Fruit fly (Drosophila melanogaster) whole organism, embryonic: Measurements from ENCODE around the gene Alh.
A peak's percentile ranks its signal among the peaks of the same experiment; 100 is the strongest.

Source experiments
- BEAF-32 ChIP-seq: fragments of 200-800 bp; sonication (Bioruptor generic); optimal IDR thresholded peaks from 3 replicates; lab custom pipeline; 2017; ENCODE audit warnings: missing biosample characterization, missing genetic modification characterization, mild to moderate bottlenecking, moderate library complexity, missing genetic modification reagents
- BtbVII ChIP-seq: fragments of 200-800 bp; sonication (Bioruptor generic); optimal IDR thresholded peaks from 3 replicates; lab custom pipeline; 2017; ENCODE audit warnings: missing biosample characterization, mild to moderate bottlenecking, missing genetic modification characterization
- CG11504 ChIP-seq: fragments of 200-800 bp; sonication (Bioruptor generic); optimal IDR thresholded peaks from 3 replicates; lab custom pipeline; 2019; ENCODE audit warnings: missing biosample characterization, mild to moderate bottlenecking, missing genetic modification characterization, moderate library complexity
- CG12391 ChIP-seq: fragments of 200-800 bp; sonication (Bioruptor generic); optimal IDR thresholded peaks from 3 replicates; lab custom pipeline; 2018; ENCODE audit warnings: missing biosample characterization, mild to moderate bottlenecking, missing genetic modification characterization, moderate library complexity
- CG14965 ChIP-seq: fragments of 200-800 bp; sonication (Bioruptor generic); optimal IDR thresholded peaks from 2 replicates; lab custom pipeline; 2016; ENCODE audit warnings: missing biosample characterization, missing genetic modification characterization, borderline replicate concordance
- CG16815 ChIP-seq: fragments of 200-800 bp; sonication (Bioruptor generic); optimal IDR thresholded peaks from 3 replicates; lab custom pipeline; 2017; ENCODE audit warnings: missing biosample characterization, mild to moderate bottlenecking, missing genetic modification characterization
- CG17186 ChIP-seq: fragments of 200-800 bp; sonication (Bioruptor generic); optimal IDR thresholded peaks from 3 replicates; lab custom pipeline; 2017; ENCODE audit warnings: missing biosample characterization, missing genetic modification reagents, missing genetic modification characterization
- CG18599 ChIP-seq: fragments of 200-800 bp; sonication (Bioruptor generic); optimal IDR thresholded peaks from 3 replicates; lab custom pipeline; 2017; ENCODE audit warnings: missing biosample characterization, missing genetic modification characterization, mild to moderate bottlenecking, moderate library complexity, missing genetic modification reagents
- CG2889 ChIP-seq: fragments of 200-800 bp; sonication (Bioruptor generic); IDR thresholded peaks from 3 replicates; pipeline ENCODE4 v1.3.6; 2022; ENCODE audit warnings: missing biosample characterization, missing genetic modification characterization
- CG34376 ChIP-seq: fragments of 200-800 bp; sonication (Bioruptor generic); optimal IDR thresholded peaks from 2 replicates; lab custom pipeline; 2018; ENCODE audit warnings: missing biosample characterization, mild to moderate bottlenecking, missing genetic modification characterization
- CG4707 ChIP-seq: fragments of 200-800 bp; sonication (Bioruptor generic); optimal IDR thresholded peaks from 2 replicates; lab custom pipeline; 2018; ENCODE audit warnings: missing biosample characterization, mild to moderate bottlenecking, missing genetic modification characterization, moderate library complexity
- CG6813 ChIP-seq: fragments of 200-800 bp; sonication (Bioruptor generic); optimal IDR thresholded peaks from 2 replicates; lab custom pipeline; 2017; ENCODE audit warnings: missing biosample characterization, missing genetic modification characterization, mild to moderate bottlenecking, moderate library complexity, missing genetic modification reagents
- CG9817 ChIP-seq: fragments of 200-800 bp; sonication (Bioruptor generic); optimal IDR thresholded peaks from 2 replicates; lab custom pipeline; 2018; ENCODE audit warnings: missing biosample characterization, mild to moderate bottlenecking, missing genetic modification characterization, moderate library complexity
- CrebB ChIP-seq: fragments of 200-800 bp; sonication (Bioruptor generic); optimal IDR thresholded peaks from 3 replicates; lab custom pipeline; 2018; ENCODE audit warnings: missing biosample characterization, mild to moderate bottlenecking, missing genetic modification characterization
- Drgx ChIP-seq: fragments of 200-800 bp; sonication (Bioruptor generic); IDR thresholded peaks from 2 replicates; pipeline ENCODE4 v1.3.6; 2022; ENCODE audit warnings: missing biosample characterization, missing genetic modification characterization
- HLH3B ChIP-seq: fragments of 200-800 bp; sonication (Bioruptor generic); IDR thresholded peaks from 2 replicates; pipeline ENCODE4 v1.3.6; 2022; ENCODE audit warnings: missing biosample characterization, missing genetic modification characterization
- MTF-1 ChIP-seq: fragments of 200-800 bp; sonication (Bioruptor generic); optimal IDR thresholded peaks from 2 replicates; lab custom pipeline; 2018; ENCODE audit warnings: missing biosample characterization, mild to moderate bottlenecking, missing genetic modification characterization, borderline replicate concordance
- NC2β ChIP-seq: fragments of 200-800 bp; sonication (Bioruptor generic); optimal IDR thresholded peaks from 2 replicates; lab custom pipeline; 2016; ENCODE audit warnings: missing biosample characterization, missing genetic modification characterization
- NK7.1 ChIP-seq: fragments of 200-800 bp; sonication (Bioruptor generic); optimal IDR thresholded peaks from 3 replicates; lab custom pipeline; 2016; ENCODE audit warnings: missing biosample characterization, missing genetic modification characterization
- Nf-YA ChIP-seq: fragments of 200-800 bp; sonication (Bioruptor generic); IDR thresholded peaks from 2 replicates; pipeline ENCODE4 v1.3.6; 2022; ENCODE audit warnings: missing biosample characterization, missing genetic modification characterization
- Ravus ChIP-seq: fragments of 200-800 bp; sonication (Bioruptor generic); IDR thresholded peaks from 2 replicates; pipeline ENCODE4 v1.3.6; 2022; ENCODE audit warnings: missing biosample characterization, missing genetic modification characterization
- Sry-β ChIP-seq: fragments of 200-800 bp; sonication (Bioruptor generic); optimal IDR thresholded peaks from 2 replicates; lab custom pipeline; 2018; ENCODE audit warnings: missing biosample characterization, mild to moderate bottlenecking, missing genetic modification characterization, moderate library complexity
- Xrp1 ChIP-seq: fragments of 200-800 bp; sonication (Bioruptor generic); IDR thresholded peaks from 2 replicates; pipeline ENCODE4 v1.3.6; 2022; ENCODE audit warnings: missing biosample characterization, missing genetic modification characterization
- YL-1 ChIP-seq: fragments of 200-800 bp; sonication (Bioruptor generic); optimal IDR thresholded peaks from 3 replicates; lab custom pipeline; 2017; ENCODE audit warnings: missing biosample characterization, mild to moderate bottlenecking, missing genetic modification characterization
- ab ChIP-seq: fragments of 200-800 bp; sonication (Bioruptor generic); optimal IDR thresholded peaks from 2 replicates; lab custom pipeline; 2016; ENCODE audit warnings: missing biosample characterization, missing genetic modification characterization
- ara ChIP-seq: fragments of 200-800 bp; sonication (Bioruptor generic); IDR thresholded peaks from 2 replicates; pipeline ENCODE4 v1.3.6; 2022; ENCODE audit warnings: missing biosample characterization, missing genetic modification characterization
- az2 ChIP-seq: fragments of 200-800 bp; sonication (Bioruptor generic); optimal IDR thresholded peaks from 3 replicates; lab custom pipeline; 2016; ENCODE audit warnings: missing biosample characterization, missing genetic modification characterization
- bab2 ChIP-seq: fragments of 200-800 bp; sonication (Bioruptor generic); optimal IDR thresholded peaks from 2 replicates; lab custom pipeline; 2016; ENCODE audit warnings: missing biosample characterization, missing genetic modification characterization
- bbx ChIP-seq: fragments of 200-800 bp; sonication (Bioruptor generic); IDR thresholded peaks from 2 replicates; pipeline ENCODE4 v1.3.6; 2022; ENCODE audit warnings: missing biosample characterization, missing genetic modification characterization; ENCODE audit not compliant: partially characterized antibody
- bsh ChIP-seq, 2 experiments: fragments of 200-800 bp; sonication (Bioruptor generic); optimal IDR thresholded peaks; 2 replicates each; lab custom pipeline; 2017 to 2018; ENCODE audit warnings: mild to moderate bottlenecking in 2 of 2, missing biosample characterization in 2 of 2, missing genetic modification characterization in 2 of 2, moderate library complexity in 1 of 2
- cas ChIP-seq: fragments of 200-800 bp; sonication (Bioruptor generic); IDR thresholded peaks from 2 replicates; pipeline ENCODE4 v1.3.6; 2022; ENCODE audit warnings: missing biosample characterization, missing genetic modification characterization
- chinmo ChIP-seq: fragments of 200-800 bp; sonication (Bioruptor generic); IDR thresholded peaks from 4 replicates; pipeline ENCODE4 v1.3.6; 2022; ENCODE audit warnings: missing biosample characterization, missing genetic modification characterization; ENCODE audit not compliant: partially characterized antibody
- dimm ChIP-seq: fragments of 200-800 bp; sonication (Bioruptor generic); IDR thresholded peaks from 2 replicates; pipeline ENCODE4 v1.3.6; 2022; ENCODE audit warnings: missing biosample characterization, missing genetic modification characterization
- ems ChIP-seq: fragments of 200-800 bp; sonication (Bioruptor generic); optimal IDR thresholded peaks from 3 replicates; lab custom pipeline; 2016; ENCODE audit warnings: missing biosample characterization, missing genetic modification characterization
- gcm2 ChIP-seq: fragments of 200-800 bp; sonication (Bioruptor generic); optimal IDR thresholded peaks from 2 replicates; lab custom pipeline; 2016; ENCODE audit warnings: missing biosample characterization, missing genetic modification characterization
- her ChIP-seq: fragments of 200-800 bp; sonication (Bioruptor generic); optimal IDR thresholded peaks from 2 replicates; lab custom pipeline; 2016; ENCODE audit warnings: missing biosample characterization, missing genetic modification characterization
- klu ChIP-seq: fragments of 200-800 bp; sonication (Bioruptor generic); IDR thresholded peaks from 2 replicates; pipeline ENCODE4 v1.3.6; 2022; ENCODE audit warnings: missing biosample characterization, missing genetic modification characterization
- onecut ChIP-seq: fragments of 200-800 bp; sonication (Bioruptor generic); IDR thresholded peaks from 2 replicates; pipeline ENCODE4 v1.3.6; 2022; ENCODE audit warnings: missing biosample characterization, missing genetic modification characterization
- pan ChIP-seq, 4 experiments: fragments of >200 bp in 3 of 4; fragments of 200-800 bp in 1 of 4; sonication (Bioruptor generic) in 1 of 4; optimal IDR thresholded peaks in 3 of 4; IDR thresholded peaks in 1 of 4; 2 replicates each; pipeline versions ENCODE4 v1.3.6 to Lab custom; 2017 to 2022; ENCODE audit warnings: missing biosample characterization in 2 of 4, missing genetic modification characterization in 2 of 4, mixed read lengths in 1 of 4
- pho ChIP-seq: fragments of 200-800 bp; sonication (Bioruptor generic); optimal IDR thresholded peaks from 2 replicates; lab custom pipeline; 2016; ENCODE audit warnings: missing biosample characterization, missing genetic modification characterization
- phol ChIP-seq: fragments of 200-800 bp; sonication (Bioruptor generic); optimal IDR thresholded peaks from 3 replicates; lab custom pipeline; 2018; ENCODE audit warnings: missing biosample characterization, mild to moderate bottlenecking, missing genetic modification characterization, moderate library complexity
- repo ChIP-seq: fragments of 200-800 bp; sonication (Bioruptor generic); optimal IDR thresholded peaks from 2 replicates; lab custom pipeline; 2016; ENCODE audit warnings: missing biosample characterization, missing genetic modification characterization
- row ChIP-seq: fragments of 200-800 bp; sonication (Bioruptor generic); IDR thresholded peaks from 3 replicates; pipeline ENCODE4 v1.3.6; 2022; ENCODE audit warnings: missing biosample characterization, missing genetic modification characterization
- sens ChIP-seq: fragments of 200-800 bp; sonication (Bioruptor generic); peaks from one replicate; lab custom pipeline; 2016; ENCODE audit warnings: missing biosample characterization, missing genetic modification characterization
- sob ChIP-seq: fragments of 200-800 bp; sonication (Bioruptor generic); IDR thresholded peaks from 2 replicates; pipeline ENCODE4 v1.3.6; 2022; ENCODE audit warnings: missing biosample characterization, missing genetic modification characterization
- vfl ChIP-seq: fragments of 200-800 bp; sonication (Bioruptor generic); optimal IDR thresholded peaks from 2 replicates; lab custom pipeline; 2016; ENCODE audit warnings: missing biosample characterization, missing genetic modification characterization
- vnd ChIP-seq: fragments of 200-800 bp; sonication (Bioruptor generic); IDR thresholded peaks from 3 replicates; pipeline ENCODE4 v1.3.6; 2022; ENCODE audit warnings: missing biosample characterization, missing genetic modification characterization; ENCODE audit not compliant: partially characterized antibody
- zfh1 ChIP-seq: fragments of 200-800 bp; sonication (Bioruptor generic); IDR thresholded peaks from 3 replicates; pipeline ENCODE4 v1.3.6; 2022; ENCODE audit warnings: missing biosample characterization, missing genetic modification characterization

Gene Alh

DNA sequence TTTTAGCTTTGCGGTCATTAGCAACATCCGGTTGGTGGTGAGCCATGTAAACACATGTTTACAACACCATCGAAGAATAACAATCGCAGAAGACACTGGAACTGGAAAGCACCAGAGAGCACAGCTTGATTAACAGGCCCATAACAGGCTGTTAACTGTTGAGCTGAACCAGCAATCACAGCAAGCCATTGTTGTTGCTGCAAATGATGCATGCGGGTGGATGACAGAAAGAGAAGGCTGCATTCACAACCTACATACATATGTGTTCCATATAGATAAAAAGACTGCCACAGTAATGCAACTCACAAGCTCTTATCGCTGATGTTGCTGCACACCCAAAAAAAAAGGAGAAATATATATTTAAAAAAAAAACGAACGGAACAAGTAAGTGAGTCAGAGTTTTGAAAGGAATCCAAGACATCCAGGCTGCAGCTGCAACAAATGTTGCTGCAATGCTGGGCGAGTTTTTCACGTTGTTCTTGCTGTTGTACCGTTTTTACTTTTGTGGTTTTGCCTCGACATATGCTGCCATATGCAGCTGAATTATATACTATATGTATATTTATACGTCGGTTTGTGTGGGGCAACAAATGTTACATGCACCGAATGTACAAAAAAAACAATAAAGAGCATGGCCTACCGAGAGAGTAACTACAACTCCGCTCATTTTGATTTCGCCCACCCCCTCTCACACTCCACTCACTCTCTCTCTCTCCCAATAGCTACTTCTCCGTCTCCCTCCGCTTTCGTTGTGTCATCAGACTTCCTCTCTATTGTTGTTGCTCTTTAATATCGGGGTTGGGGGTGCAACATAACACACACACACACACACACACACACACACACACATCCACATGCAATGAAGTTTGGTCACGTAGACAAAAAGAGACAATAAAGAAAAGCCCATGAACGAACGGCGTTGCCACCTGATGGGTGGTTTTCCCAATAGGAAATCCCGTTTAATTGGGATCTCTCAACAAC is 20.8 kb downstream of the Alh start (continued):
- TF ChIP-seq cas (GFP tag; lab: Robert Waterston, UW) = no peak
- TF ChIP-seq her (GFP tag; lab: Kevin White, UChicago) = no peak
- TF ChIP-seq pan (optimal IDR thresholded peaks at IDR 0.05; lab: Kevin White, UChicago) = no peak
- peak in 1 of 2 experiments; percentile 21 for TF ChIP-seq pan (GFP tag; optimal IDR thresholded peaks at IDR 0.05 in 1 of 2, IDR thresholded peaks at IDR 0.05 in 1 of 2)
- TF ChIP-seq HLH3B (GFP tag; lab: Robert Waterston, UW) = no peak
- TF ChIP-seq bab2 (GFP tag; lab: Kevin White, UChicago) = no peak
- peak; percentile 19 for TF ChIP-seq CrebB (tag; lab: Kevin White, UChicago)
- TF ChIP-seq az2 (GFP tag; lab: Kevin White, UChicago) = no peak
- TF ChIP-seq dimm (GFP tag; lab: Robert Waterston, UW) = no peak
- TF ChIP-seq onecut = peak; percentile 10; the same call in 1 of the 2 replicates
- TF ChIP-seq CG9817 (tag; lab: Kevin White, UChicago) = no peak
- no peak for TF ChIP-seq CG17186 (GFP tag; lab: Kevin White, UChicago)
- TF ChIP-seq CG14965 (GFP tag; lab: Kevin White, UChicago) = no peak
- TF ChIP-seq klu (GFP tag; lab: Robert Waterston, UW) = no peak
- TF ChIP-seq CG16815 (GFP tag; lab: Kevin White, UChicago) = no peak
- TF ChIP-seq Sry-β (GFP tag; lab: Kevin White, UChicago) = no peak
- TF ChIP-seq MTF-1 (GFP tag; lab: Kevin White, UChicago) = no peak
- no peak for TF ChIP-seq Nf-YA (GFP tag; lab: Robert Waterston, UW)
- TF ChIP-seq CG12391 = no peak
- no peak for TF ChIP-seq BtbVII (GFP tag; lab: Kevin White, UChicago)
- TF ChIP-seq phol (tag; lab: Kevin White, UChicago) = no peak
- TF ChIP-seq chinmo (GFP tag; lab: Robert Waterston, UW) = 0 out of 4 replicates have a peak, but pooled peaks have one; percentile 60
- TF ChIP-seq repo (GFP tag; lab: Kevin White, UChicago) = no peak
- TF ChIP-seq Ravus (GFP tag; lab: Robert Waterston, UW) = no peak
- no peak for TF ChIP-seq sob (GFP tag; lab: Robert Waterston, UW)
- no peak for TF ChIP-seq ems
- TF ChIP-seq pho (GFP tag; lab: Kevin White, UChicago) = no peak
- TF ChIP-seq bbx (GFP tag; lab: Robert Waterston, UW) = 0 out of 2 replicates have a peak, but pooled peaks have one; percentile 37
- no peak for TF ChIP-seq gcm2 (GFP tag; lab: Kevin White, UChicago)
- no peak for TF ChIP-seq ab (GFP tag; lab: Kevin White, UChicago)
- no peak for TF ChIP-seq CG18599 (GFP tag; lab: Kevin White, UChicago)
- no peak for TF ChIP-seq NC2β (GFP tag; lab: Kevin White, UChicago)
- peak; percentile 36; the same call in 1 of the 3 replicates for TF ChIP-seq zfh1 (GFP tag; lab: Robert Waterston, UW)
- peak; percentile 5 for TF ChIP-seq YL-1 (GFP tag; lab: Kevin White, UChicago)
- no peak for TF ChIP-seq vfl (GFP tag; lab: Kevin White, UChicago)
- TF ChIP-seq CG11504 (tag; lab: Kevin White, UChicago) = peak; percentile 81
- TF ChIP-seq sens = peak; percentile 63
- TF ChIP-seq Xrp1 (GFP tag; lab: Robert Waterston, UW) = no peak
- no peak for TF ChIP-seq BEAF-32 (GFP tag; lab: Kevin White, UChicago)
- no peak for TF ChIP-seq row (GFP tag; lab: Robert Waterston, UW)
- no peak for TF ChIP-seq CG2889
- TF ChIP-seq ara (GFP tag; lab: Robert Waterston, UW) = no peak
- TF ChIP-seq CG6813 = peak; percentile 64
- no peak for TF ChIP-seq CG34376 (GFP tag; lab: Kevin White, UChicago)
- 0 out of 2 replicates have a peak, but pooled peaks have one; percentile 16 for TF ChIP-seq Drgx (GFP tag; lab: Robert Waterston, UW)
- TF ChIP-seq NK7.1 (GFP tag; lab: Kevin White, UChicago) = no peak
- TF ChIP-seq vnd (GFP tag; lab: Robert Waterston, UW) = no peak
- TF ChIP-seq CG4707 (GFP tag; lab: Kevin White, UChicago) = peak; percentile 42
- TF ChIP-seq bsh (GFP tag; optimal IDR thresholded peaks at IDR 0.05; lab: Kevin White, UChicago) = peak; percentile 7 to 11
